Fruit fly (Drosophila melanogaster) S2 (cell line): Measurements from ENCODE around the gene CG4730.

Experiments used
- CG8478 ChIP-seq: fragments of >200 bp; optimal IDR thresholded peaks from 2 replicates; lab custom pipeline; 2018
- CTCF ChIP-seq, 2 experiments: fragments of >200 bp; optimal IDR thresholded peaks; 2 replicates each; lab custom pipeline; 2018

dm6 chr3R:25661531-25662193 lies 16.8 kb downstream of the CG4730 start, which contains the start of gene RASSF8:
- TF ChIP-seq CG8478 (lab: Kevin White, UChicago) (no peak), CTCF (optimal IDR thresholded peaks at IDR 0.05; lab: Kevin White, UChicago) (no peak)
